Worm (Caenorhabditis elegans) whole organism, mixed stage, embryonic: ENCODE data around the gene T16G1.18.

Experiments
- ceh-83 ChIP-seq: fragments of 200-800 bp; sonication (Bioruptor generic); optimal IDR thresholded peaks from 2 replicates; lab custom pipeline; 2018; ENCODE audit warnings: mild to moderate bottlenecking, missing genetic modification characterization, missing compliant biosample characterization
- elt-3 ChIP-seq: fragments of 150-350 bp; optimal IDR thresholded peaks from 2 replicates; lab custom pipeline; 2014; ENCODE audit warnings: missing biosample characterization, missing genetic modification characterization
- snpc-4 ChIP-seq: fragments of 150-350 bp; optimal IDR thresholded peaks from 2 replicates; lab custom pipeline; 2014; ENCODE audit warnings: missing biosample characterization, missing genetic modification characterization
- ztf-11 ChIP-seq: fragments of 150-350 bp; optimal IDR thresholded peaks from 2 replicates; lab custom pipeline; 2014; ENCODE audit warnings: missing biosample characterization, missing genetic modification characterization

ce11 chrV:12992891-12993290 lies 41.8 kb downstream of the T16G1.18 start, which contains the start of the genes F15B9.11 and dsl-7:
- no peak for TF ChIP-seq elt-3
- no peak for TF ChIP-seq snpc-4 (tag; lab: Kevin White, UChicago)
- TF ChIP-seq ztf-11 (tag; lab: Kevin White, UChicago): no peak
- TF ChIP-seq ceh-83 (GFP tag; lab: Kevin White, UChicago): no peak
